Worm (Caenorhabditis elegans) whole organism, L1 larva: Measurements from ENCODE around the gene dnj-3.

ENCODE experiments used
- ceh-82 ChIP-seq, 3 experiments: fragments of 150-350 bp in 1 of 3; sonication (generic microtip) in 2 of 3; optimal IDR thresholded peaks; 2 replicates each; lab custom pipeline; 2014 to 2017; ENCODE audit warnings: missing biosample characterization in 3 of 3, missing genetic modification characterization in 3 of 3
- jun-1 ChIP-seq: fragments of 150-350 bp; optimal IDR thresholded peaks from 2 replicates; lab custom pipeline; 2014; ENCODE audit warnings: missing biosample characterization, missing genetic modification reagents, missing genetic modification characterization
- nhr-11 ChIP-seq: fragments of 150-350 bp; optimal IDR thresholded peaks from 2 replicates; lab custom pipeline; 2014; ENCODE audit warnings: missing biosample characterization, missing genetic modification characterization

DNA sequence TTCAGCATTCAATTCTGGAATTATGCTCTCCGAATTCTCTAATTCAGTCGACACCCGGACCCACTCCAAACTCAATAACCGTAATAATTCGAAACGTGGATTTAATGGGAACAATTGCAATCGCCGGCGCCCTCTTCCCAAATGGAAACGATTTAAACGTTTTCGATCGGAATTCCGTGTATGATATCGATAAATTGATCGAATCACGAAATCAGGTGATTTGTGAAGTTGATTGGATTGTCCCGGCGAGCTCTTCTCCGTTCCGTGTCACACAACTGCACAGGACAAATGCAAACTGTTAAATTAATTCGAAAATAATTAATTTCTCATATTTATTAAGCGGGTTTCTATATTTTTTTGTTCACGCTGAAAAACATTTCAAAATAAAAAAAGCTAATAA, 12.6 kb upstream of the dnj-3 start, which contains the start of gene C25D7.16:
- TF ChIP-seq jun-1 (tag; lab: Kevin White, UChicago) (no peak), nhr-11 (tag; lab: Kevin White, UChicago) (no peak), ceh-82 (tag; optimal IDR thresholded peaks at IDR 0.05; lab: Kevin White, UChicago) (no peak)
